Fruit fly (Drosophila melanogaster) whole organism, embryonic: ENCODE data around the gene red.
A peak's percentile ranks its signal among the peaks of the same experiment; 100 is the strongest.

ENCODE experiments used
- Ada2b ChIP-seq: fragments of 200-800 bp; sonication (Bioruptor generic); IDR thresholded peaks from 2 replicates; pipeline ENCODE4 v1.3.6; 2022; ENCODE audit warnings: missing biosample characterization, missing genetic modification characterization
- CG10147 ChIP-seq: fragments of 200-800 bp; sonication (Bioruptor generic); optimal IDR thresholded peaks from 2 replicates; lab custom pipeline; 2019; ENCODE audit warnings: missing biosample characterization, mild to moderate bottlenecking, missing genetic modification characterization, moderate library complexity
- CG1024 ChIP-seq: fragments of 200-800 bp; sonication (Bioruptor generic); IDR thresholded peaks from 2 replicates; pipeline ENCODE4 v1.3.6; 2022; ENCODE audit warnings: missing biosample characterization, missing genetic modification characterization
- CG10462 ChIP-seq: fragments of 200-800 bp; sonication (Bioruptor generic); optimal IDR thresholded peaks from 2 replicates; lab custom pipeline; 2016; ENCODE audit warnings: missing biosample characterization, missing genetic modification characterization
- CG10565 ChIP-seq: fragments of 200-800 bp; sonication (Bioruptor generic); optimal IDR thresholded peaks from 3 replicates; lab custom pipeline; 2016; ENCODE audit warnings: missing biosample characterization, mild to moderate bottlenecking, missing genetic modification characterization
- CG10959 ChIP-seq: fragments of 200-800 bp; sonication (Bioruptor generic); IDR thresholded peaks from 2 replicates; pipeline ENCODE4 v1.3.6; 2022; ENCODE audit warnings: missing biosample characterization, missing genetic modification characterization
- CG11696 ChIP-seq: fragments of 200-800 bp; sonication (Bioruptor generic); IDR thresholded peaks from 2 replicates; pipeline ENCODE4 v1.3.6; 2022; ENCODE audit warnings: missing biosample characterization, missing genetic modification characterization
- CG12659 ChIP-seq: fragments of 200-800 bp; sonication (Bioruptor generic); optimal IDR thresholded peaks from 3 replicates; lab custom pipeline; 2017; ENCODE audit warnings: mild to moderate bottlenecking, missing biosample characterization, missing genetic modification reagents, missing genetic modification characterization
- CG13424 ChIP-seq: fragments of 200-800 bp; sonication (Bioruptor generic); optimal IDR thresholded peaks from 2 replicates; lab custom pipeline; 2019; ENCODE audit warnings: missing biosample characterization, mild to moderate bottlenecking, missing genetic modification characterization, moderate library complexity
- CG16863 ChIP-seq: fragments of 200-800 bp; sonication (Bioruptor generic); optimal IDR thresholded peaks from 3 replicates; lab custom pipeline; 2016; ENCODE audit warnings: missing biosample characterization, missing genetic modification characterization
- CG17385 ChIP-seq: fragments of 200-800 bp; sonication (Bioruptor generic); optimal IDR thresholded peaks from 3 replicates; lab custom pipeline; 2018; ENCODE audit warnings: missing biosample characterization, mild to moderate bottlenecking, missing genetic modification characterization
- CG30403 ChIP-seq: fragments of 200-800 bp; sonication (Bioruptor generic); optimal IDR thresholded peaks from 3 replicates; lab custom pipeline; 2016; ENCODE audit warnings: missing biosample characterization, missing genetic modification characterization
- CG3281 ChIP-seq: fragments of 200-800 bp; sonication (Bioruptor generic); optimal IDR thresholded peaks from 3 replicates; lab custom pipeline; 2017; ENCODE audit warnings: missing biosample characterization, mild to moderate bottlenecking, missing genetic modification characterization
- CG34224 ChIP-seq: fragments of 200-800 bp; sonication (Bioruptor generic); IDR thresholded peaks from 3 replicates; pipeline ENCODE4 v1.3.6; 2022; ENCODE audit warnings: missing biosample characterization, missing genetic modification characterization; ENCODE audit not compliant: partially characterized antibody
- CG34376 ChIP-seq: fragments of 200-800 bp; sonication (Bioruptor generic); optimal IDR thresholded peaks from 2 replicates; lab custom pipeline; 2018; ENCODE audit warnings: missing biosample characterization, mild to moderate bottlenecking, missing genetic modification characterization
- CG5953 ChIP-seq: fragments of 200-800 bp; sonication (Bioruptor generic); IDR thresholded peaks from 2 replicates; pipeline ENCODE4 v1.3.6; 2022; ENCODE audit warnings: missing biosample characterization, missing genetic modification characterization
- CG6272 ChIP-seq: fragments of 200-800 bp; sonication (Bioruptor generic); IDR thresholded peaks from 2 replicates; pipeline ENCODE4 v1.3.6; 2022; ENCODE audit warnings: missing biosample characterization, missing genetic modification characterization
- CG6654 ChIP-seq: fragments of 200-800 bp; sonication (Bioruptor generic); optimal IDR thresholded peaks from 2 replicates; lab custom pipeline; 2017; ENCODE audit warnings: missing biosample characterization, mild to moderate bottlenecking, missing genetic modification characterization
- CG8290 ChIP-seq, 3 experiments: fragments of 200-800 bp; sonication (Bioruptor generic); optimal IDR thresholded peaks; 2 replicates each; lab custom pipeline; 2016 to 2019; ENCODE audit warnings: missing biosample characterization in 3 of 3, missing genetic modification characterization in 3 of 3, mild to moderate bottlenecking in 2 of 3, moderate library complexity in 1 of 3
- CG9876 ChIP-seq: fragments of 200-800 bp; sonication (Bioruptor generic); optimal IDR thresholded peaks from 2 replicates; lab custom pipeline; 2016; ENCODE audit warnings: missing biosample characterization, missing genetic modification characterization
- CkIIα-i1 ChIP-seq: fragments of 200-800 bp; sonication (Bioruptor generic); IDR thresholded peaks from 2 replicates; pipeline ENCODE4 v1.3.6; 2022; ENCODE audit warnings: missing biosample characterization, missing genetic modification characterization
- CoRest ChIP-seq: fragments of 200-800 bp; sonication (Bioruptor generic); optimal IDR thresholded peaks from 3 replicates; lab custom pipeline; 2018; ENCODE audit warnings: missing biosample characterization, mild to moderate bottlenecking, missing genetic modification characterization, moderate library complexity
- HHEX ChIP-seq: fragments of 200-800 bp; sonication (Bioruptor generic); optimal IDR thresholded peaks from 3 replicates; lab custom pipeline; 2017; ENCODE audit warnings: missing biosample characterization, mild to moderate bottlenecking, missing genetic modification characterization, missing genetic modification reagents
- HLH4C ChIP-seq: fragments of 200-800 bp; sonication (Bioruptor generic); IDR thresholded peaks from 3 replicates; pipeline ENCODE4 v1.3.6; 2022; ENCODE audit warnings: missing biosample characterization, missing genetic modification characterization; ENCODE audit not compliant: partially characterized antibody
- HmgZ ChIP-seq: fragments of 200-800 bp; sonication (Bioruptor generic); optimal IDR thresholded peaks from 2 replicates; lab custom pipeline; 2018; ENCODE audit warnings: missing biosample characterization, mild to moderate bottlenecking, missing genetic modification characterization
- Hmr ChIP-seq: fragments of 200-800 bp; sonication (Bioruptor generic); optimal IDR thresholded peaks from 3 replicates; lab custom pipeline; 2017; ENCODE audit warnings: mild to moderate bottlenecking, missing biosample characterization, missing genetic modification reagents, missing genetic modification characterization
- Hr39 ChIP-seq: fragments of >200 bp; optimal IDR thresholded peaks from 2 replicates; lab custom pipeline; 2017
- Hr51 ChIP-seq, 2 experiments: fragments of 200-800 bp; sonication (Bioruptor generic); optimal IDR thresholded peaks; 2 replicates in 1 of 2; 3 replicates in 1 of 2; lab custom pipeline; 2016 to 2018; ENCODE audit warnings: missing biosample characterization in 2 of 2, missing genetic modification characterization in 2 of 2, mild to moderate bottlenecking in 1 of 2, moderate library complexity in 1 of 2
- Lim3 ChIP-seq: fragments of 200-800 bp; sonication (Bioruptor generic); IDR thresholded peaks from 2 replicates; pipeline ENCODE4 v1.3.6; 2022; ENCODE audit warnings: missing biosample characterization, missing genetic modification characterization
- Max ChIP-seq: fragments of 200-800 bp; sonication (Bioruptor generic); optimal IDR thresholded peaks from 2 replicates; lab custom pipeline; 2016; ENCODE audit warnings: missing biosample characterization, mild to moderate bottlenecking, missing genetic modification characterization
- Med ChIP-seq: fragments of 200-800 bp; sonication (Bioruptor generic); peaks from one replicate; lab custom pipeline; 2016; ENCODE audit warnings: missing biosample characterization, missing genetic modification characterization, mild to moderate bottlenecking, inconsistent platforms, moderate library complexity
- Optix ChIP-seq: fragments of 200-800 bp; sonication (Bioruptor generic); IDR thresholded peaks from 3 replicates; pipeline ENCODE4 v1.3.6; 2022; ENCODE audit warnings: missing biosample characterization, missing genetic modification characterization
- Pdp1 ChIP-seq, 2 experiments: fragments of 200-800 bp; sonication (Bioruptor generic); optimal IDR thresholded peaks; 3 replicates each; lab custom pipeline; 2016; ENCODE audit warnings: missing biosample characterization in 2 of 2, missing genetic modification characterization in 2 of 2, mild to moderate bottlenecking in 1 of 2, moderate library complexity in 1 of 2
- Ravus ChIP-seq: fragments of 200-800 bp; sonication (Bioruptor generic); IDR thresholded peaks from 2 replicates; pipeline ENCODE4 v1.3.6; 2022; ENCODE audit warnings: missing biosample characterization, missing genetic modification characterization
- Six4 ChIP-seq: fragments of 200-800 bp; sonication (Bioruptor generic); optimal IDR thresholded peaks from 2 replicates; lab custom pipeline; 2016; ENCODE audit warnings: missing biosample characterization, missing genetic modification characterization
- Sox100B ChIP-seq: fragments of 200-800 bp; sonication (Bioruptor generic); optimal IDR thresholded peaks from 3 replicates; lab custom pipeline; 2018; ENCODE audit warnings: missing biosample characterization, mild to moderate bottlenecking, missing genetic modification characterization
- Spps ChIP-seq: fragments of 200-800 bp; sonication (Bioruptor generic); optimal IDR thresholded peaks from 2 replicates; lab custom pipeline; 2018; ENCODE audit warnings: missing biosample characterization, mild to moderate bottlenecking, missing genetic modification characterization
- dm ChIP-seq: fragments of 200-800 bp; sonication (Bioruptor generic); optimal IDR thresholded peaks from 3 replicates; lab custom pipeline; 2016; ENCODE audit warnings: missing biosample characterization, missing genetic modification characterization
- dmrt99B ChIP-seq: fragments of 200-800 bp; sonication (Bioruptor generic); optimal IDR thresholded peaks from 2 replicates; lab custom pipeline; 2018; ENCODE audit warnings: missing biosample characterization, mild to moderate bottlenecking, missing genetic modification characterization, moderate library complexity
- dysf ChIP-seq: fragments of 200-800 bp; sonication (Bioruptor generic); IDR thresholded peaks from 3 replicates; pipeline ENCODE4 v1.3.6; 2022; ENCODE audit warnings: missing biosample characterization, missing genetic modification characterization
- exex ChIP-seq: fragments of 200-800 bp; sonication (Bioruptor generic); optimal IDR thresholded peaks from 4 replicates; lab custom pipeline; 2018; ENCODE audit warnings: missing biosample characterization, mild to moderate bottlenecking, missing genetic modification characterization, moderate library complexity
- jigr1 ChIP-seq: fragments of 200-800 bp; sonication (Bioruptor generic); IDR thresholded peaks from 3 replicates; pipeline ENCODE4 v1.3.6; 2022; ENCODE audit warnings: missing biosample characterization, missing genetic modification characterization
- ken ChIP-seq: fragments of 200-800 bp; sonication (Bioruptor generic); IDR thresholded peaks from 3 replicates; pipeline ENCODE4 v1.3.6; 2022; ENCODE audit warnings: missing biosample characterization, missing genetic modification characterization
- lov ChIP-seq, 2 experiments: fragments of 200-800 bp in 1 of 2; fragments of >200 bp in 1 of 2; sonication (Bioruptor generic) in 1 of 2; IDR thresholded peaks in 1 of 2; optimal IDR thresholded peaks in 1 of 2; 2 replicates in 1 of 2; 3 replicates in 1 of 2; pipeline versions ENCODE4 v1.3.6 to Lab custom; 2017 to 2022; ENCODE audit warnings: missing biosample characterization in 1 of 2, missing genetic modification characterization in 1 of 2
- mirr ChIP-seq: fragments of 200-800 bp; sonication (Bioruptor generic); optimal IDR thresholded peaks from 3 replicates; lab custom pipeline; 2018; ENCODE audit warnings: missing biosample characterization, mild to moderate bottlenecking, missing genetic modification characterization
- ttk ChIP-seq: fragments of 200-800 bp; sonication (Bioruptor generic); IDR thresholded peaks from 2 replicates; pipeline ENCODE4 v2.1.2; 2022; ENCODE audit warnings: missing biosample characterization, missing genetic modification characterization

red gene

DNA sequence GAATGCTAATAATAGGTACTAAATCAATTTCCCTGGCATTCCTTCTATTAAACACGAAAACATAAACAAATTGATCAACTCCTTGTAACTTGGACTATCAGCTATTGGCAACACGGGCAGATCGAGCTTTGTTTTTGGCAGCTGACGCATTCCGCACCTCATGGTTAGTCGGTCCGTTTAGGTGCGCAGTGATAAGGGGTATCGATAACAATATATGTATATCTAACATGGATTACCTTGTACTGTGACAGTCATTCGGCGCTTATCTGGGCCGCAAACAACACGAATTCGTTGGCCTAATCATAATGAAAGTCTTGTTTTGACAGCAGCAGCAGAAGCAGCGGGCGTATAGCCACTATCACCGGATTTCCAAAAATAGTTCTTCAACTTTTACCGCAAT, 891 bp upstream of the red start (continued):
- TF ChIP-seq CG11696 (no peak), Med (GFP tag; lab: Kevin White, UChicago) (peak; percentile 38), mirr (GFP tag; lab: Kevin White, UChicago) (peak; percentile 85), dm (GFP tag; lab: Kevin White, UChicago) (no peak), Spps (tag; lab: Kevin White, UChicago) (no peak), lov (optimal IDR thresholded peaks at IDR 0.05; lab: Kevin White, UChicago) (no peak), lov (GFP tag; IDR thresholded peaks at IDR 0.05; lab: Robert Waterston, UW) (no peak), exex (tag; lab: Kevin White, UChicago) (peak; percentile 80), CG5953 (GFP tag; lab: Robert Waterston, UW) (0 out of 2 replicates have a peak, but pooled peaks have one; percentile 14), Lim3 (GFP tag; lab: Robert Waterston, UW) (no peak), CG16863 (GFP tag; lab: Kevin White, UChicago) (no peak), Ravus (GFP tag; lab: Robert Waterston, UW) (no peak), CG10462 (GFP tag; lab: Kevin White, UChicago) (no peak), CG6272 (GFP tag; lab: Robert Waterston, UW) (no peak), CG34224 (GFP tag; lab: Robert Waterston, UW) (no peak), CG34376 (GFP tag; lab: Kevin White, UChicago) (peak; percentile 70)

DNA sequence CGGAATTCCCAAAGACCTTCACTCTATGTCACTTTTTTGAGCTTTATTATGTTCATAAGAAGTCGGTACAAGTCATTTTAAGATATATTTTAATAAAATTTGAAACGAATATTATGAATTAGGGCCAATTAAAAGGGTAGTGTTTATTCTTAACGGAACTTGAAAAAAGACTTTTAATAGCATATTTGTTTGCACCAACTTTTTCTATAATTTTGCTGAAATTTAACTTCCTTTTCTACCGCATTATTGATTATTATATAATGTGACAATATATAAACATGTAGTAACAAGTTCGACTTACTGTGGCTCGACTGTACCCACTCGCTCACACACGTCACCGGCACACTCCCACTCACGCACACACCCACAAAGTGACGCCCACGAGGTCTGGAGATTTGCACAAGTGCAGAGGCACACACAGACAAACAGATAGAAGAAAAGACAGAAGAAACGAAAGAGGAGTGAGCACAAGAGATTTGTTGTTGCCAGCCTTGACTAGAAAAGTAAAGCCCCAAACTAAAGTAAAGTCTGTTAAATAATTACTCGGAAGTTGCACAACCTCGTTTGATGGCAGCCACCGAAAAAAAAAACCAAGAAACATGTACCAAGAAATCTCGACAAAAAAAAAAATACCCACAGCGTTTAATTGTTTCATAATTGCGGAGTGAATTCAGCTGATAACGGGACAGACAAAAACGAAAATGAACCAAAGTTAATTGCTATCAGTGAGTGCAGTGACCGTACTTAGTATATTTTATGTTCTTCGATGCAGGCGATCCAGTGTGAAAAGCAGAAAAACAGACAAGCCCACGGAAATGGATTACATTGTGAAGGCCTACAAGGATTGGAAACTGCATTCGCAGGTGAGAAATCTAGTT, 1.3 kb downstream of the red start:
- TF ChIP-seq Hmr (GFP tag; lab: Kevin White, UChicago) (peak; percentile 37), HHEX (peak; percentile 46), Med (GFP tag; lab: Kevin White, UChicago) (peak; percentile 69), Six4 (GFP tag; lab: Kevin White, UChicago) (no peak), CG6654 (GFP tag; lab: Kevin White, UChicago) (no peak), Optix (no peak), CG30403 (GFP tag; lab: Kevin White, UChicago) (peak; percentile 23), CG10147 (GFP tag; lab: Kevin White, UChicago) (peak; percentile 17), CG12659 (GFP tag; lab: Kevin White, UChicago) (peak; percentile 48), CG10959 (GFP tag; lab: Robert Waterston, UW) (no peak), Hr51 (GFP tag; optimal IDR thresholded peaks at IDR 0.05; lab: Kevin White, UChicago) (peak in 1 of 2 experiments; percentile 59), jigr1 (GFP tag; lab: Robert Waterston, UW) (no peak), Hr39 (lab: Kevin White, UChicago) (no peak), dysf (0 out of 3 replicates have a peak, but pooled peaks have one; percentile 30), Max (GFP tag; lab: Kevin White, UChicago) (no peak), HLH4C (GFP tag; lab: Robert Waterston, UW) (no peak), dmrt99B (tag; lab: Kevin White, UChicago) (peak; percentile 53), CkIIα-i1 (GFP tag; lab: Robert Waterston, UW) (no peak), CG8290 (GFP tag; optimal IDR thresholded peaks at IDR 0.05; lab: Kevin White, UChicago) (no peak), CG8290 (tag; optimal IDR thresholded peaks at IDR 0.05; lab: Kevin White, UChicago) (peak in 1 of 2 experiments; percentile 15), ken (GFP tag; lab: Robert Waterston, UW) (no peak), CG17385 (GFP tag; lab: Kevin White, UChicago) (peak; percentile 1), CG13424 (peak; percentile 52), Ada2b (GFP tag; lab: Robert Waterston, UW) (peak; percentile 14; the same call in 1 of the 2 replicates), Pdp1 (GFP tag; optimal IDR thresholded peaks at IDR 0.05; lab: Kevin White, UChicago) (peak in 1 of 2 experiments; percentile 43), CoRest (tag; lab: Kevin White, UChicago) (peak; percentile 30), HmgZ (tag; lab: Kevin White, UChicago) (no peak), CG10565 (GFP tag; lab: Kevin White, UChicago) (no peak), CG1024 (GFP tag; lab: Robert Waterston, UW) (no peak), ttk (GFP tag; lab: Robert Waterston, UW) (0 out of 2 replicates have a peak, but pooled peaks have one; percentile 10), Sox100B (GFP tag; lab: Kevin White, UChicago) (peak; percentile 24), CG3281 (GFP tag; lab: Kevin White, UChicago) (peak; percentile 50), CG9876 (GFP tag; lab: Kevin White, UChicago) (no peak)
